Worm (Caenorhabditis elegans): ENCODE data around the gene pgap-2.

DNA sequence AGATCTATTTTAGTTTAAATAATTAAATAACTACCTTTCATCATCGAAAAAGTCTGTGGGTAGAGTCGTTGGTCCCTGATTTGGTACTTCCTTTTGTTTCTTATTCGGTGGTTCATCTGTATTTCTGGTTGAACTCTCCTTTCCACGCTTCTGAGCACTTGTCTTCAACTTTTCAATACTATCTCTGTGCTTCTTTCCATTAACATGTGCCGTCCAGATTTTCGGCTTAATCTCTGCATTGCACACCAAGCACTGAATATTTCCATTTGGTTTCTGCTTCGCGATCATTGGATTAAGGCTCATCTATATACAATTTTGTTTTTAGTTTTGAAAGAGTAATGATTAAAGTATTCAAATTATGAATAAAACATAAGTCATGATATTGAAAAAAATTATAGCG, 5.4 kb upstream of the pgap-2 start, which contains the start of gene sel-13:
- no peak for TF ChIP-seq rnt-1 (tag; optimal IDR thresholded peaks at IDR 0.05)
- TF ChIP-seq unc-42 (tag; optimal IDR thresholded peaks at IDR 0.05), result no peak
- TF ChIP-seq ceh-48 (tag; optimal IDR thresholded peaks at IDR 0.05), result no peak
- TF ChIP-seq ttx-3 (tag; optimal IDR thresholded peaks at IDR 0.05), result no peak
- no peak for TF ChIP-seq pha-4 (tag; optimal IDR thresholded peaks at IDR 0.05)
- no peak for TF ChIP-seq tbx-2 (tag; optimal IDR thresholded peaks at IDR 0.05)
- TF ChIP-seq ceh-9 (tag; optimal IDR thresholded peaks at IDR 0.05), result no peak
- TF ChIP-seq ama-1 (optimal IDR thresholded peaks at IDR 0.05), result no peak
- TF ChIP-seq sox-2 (GFP tag; IDR thresholded peaks at IDR 0.05), result no peak
- TF ChIP-seq pag-3 (tag; optimal IDR thresholded peaks at IDR 0.05; ENCODE audit: borderline replicate concordance), result no peak
- TF ChIP-seq elt-4 (tag; optimal IDR thresholded peaks at IDR 0.05), result no peak
- no peak for TF ChIP-seq pqm-1 (tag; optimal IDR thresholded peaks at IDR 0.05)
- no peak for TF ChIP-seq hlh-30 (tag; optimal IDR thresholded peaks at IDR 0.05; ENCODE audit: insufficient read depth)
- no peak for TF ChIP-seq madf-2 (tag; optimal IDR thresholded peaks at IDR 0.05)

Measured in whole organism, late embryonic.